Fruit fly (Drosophila melanogaster): ENCODE results near the gene CG9777.

CG9777 gene

DNA sequence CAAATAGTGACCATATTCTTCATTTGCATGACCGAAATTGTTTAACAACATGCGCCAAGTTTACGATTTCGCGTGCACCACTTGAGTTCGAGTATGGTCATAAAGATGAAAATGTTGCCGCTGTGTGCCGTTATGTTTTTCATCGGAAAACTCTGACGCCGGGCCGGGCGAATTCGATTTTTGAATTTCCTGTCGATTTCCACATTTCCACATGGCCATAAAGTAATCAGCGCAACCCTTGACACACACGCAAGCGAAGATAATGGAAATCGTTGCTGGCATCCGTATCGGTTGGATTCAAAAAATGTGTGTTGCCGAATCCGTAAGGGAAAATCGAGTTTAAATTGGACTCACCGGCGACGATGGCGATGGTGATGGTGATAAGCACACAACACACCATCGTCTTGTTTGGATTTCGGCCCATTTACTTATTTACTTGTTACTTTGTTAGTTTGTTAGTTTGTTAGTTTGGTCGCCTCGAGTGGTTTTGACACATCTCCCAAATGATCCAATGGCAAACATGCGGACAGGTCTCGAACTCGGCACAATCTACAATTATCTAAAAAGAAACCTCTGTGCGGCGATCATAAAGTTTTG, 12.6 kb upstream of the CG9777 start (continued):
- TF ChIP-seq Asciz (GFP tag; optimal IDR thresholded peaks at IDR 0.05) (peak; percentile 64), her (GFP tag; optimal IDR thresholded peaks at IDR 0.05) (no peak), grn (GFP tag; optimal IDR thresholded peaks at IDR 0.05) (peak; percentile 87), pb (GFP tag; optimal IDR thresholded peaks at IDR 0.05) (no peak), zen2 (GFP tag; IDR thresholded peaks at IDR 0.05; ENCODE audit: partially characterized antibody) (no peak), Bdp1 (GFP tag; optimal IDR thresholded peaks at IDR 0.05) (peak; percentile 28), CG10543 (GFP tag; optimal IDR thresholded peaks at IDR 0.05) (peak; percentile 57), CG4617 (GFP tag; optimal IDR thresholded peaks at IDR 0.05; ENCODE audit: borderline replicate concordance) (no peak), unpg (GFP tag; optimal IDR thresholded peaks at IDR 0.05) (peak; percentile 18), CG5180 (GFP tag; optimal IDR thresholded peaks at IDR 0.05) (peak; percentile 53), gsb (GFP tag; IDR thresholded peaks at IDR 0.05) (no peak), CG2202 (tag; optimal IDR thresholded peaks at IDR 0.05) (peak; percentile 64), twi (tag; optimal IDR thresholded peaks at IDR 0.05) (peak; percentile 24), CG33557 (GFP tag; optimal IDR thresholded peaks at IDR 0.05) (peak; percentile 66), Hey (tag; optimal IDR thresholded peaks at IDR 0.05) (peak; percentile 29), ttk (GFP tag; IDR thresholded peaks at IDR 0.05) (no peak), Nf-YA (GFP tag; IDR thresholded peaks at IDR 0.05) (0 out of 2 replicates have a peak, but pooled peaks have one; percentile 28), CG10366 (GFP tag; IDR thresholded peaks at IDR 0.05) (no peak; the same call in 1 of the 2 replicates), CG4328 (GFP tag; optimal IDR thresholded peaks at IDR 0.05) (peak; percentile 48), CG17359 (tag; optimal IDR thresholded peaks at IDR 0.05) (peak; percentile 71), eve (GFP tag; optimal IDR thresholded peaks at IDR 0.05) (no peak), CG31365 (tag; optimal IDR thresholded peaks at IDR 0.05) (peak; percentile 43), dan (GFP tag; IDR thresholded peaks at IDR 0.05) (no peak), CG7372 (GFP tag; IDR thresholded peaks at IDR 0.05) (no peak), fru (optimal IDR thresholded peaks at IDR 0.05) (no peak), HLHmδ (GFP tag; optimal IDR thresholded peaks at IDR 0.05) (peak; percentile 65), CG1647 (GFP tag; optimal IDR thresholded peaks at IDR 0.05) (no peak), Hr78 (GFP tag; optimal IDR thresholded peaks at IDR 0.05) (peak in 1 of 2 experiments; percentile 72), sug (tag; optimal IDR thresholded peaks at IDR 0.05) (peak; percentile 28), Dll (GFP tag; IDR thresholded peaks at IDR 0.05; ENCODE audit: partially characterized antibody) (0 out of 4 replicates have a peak, but pooled peaks have one; percentile 14), Hmx (GFP tag; optimal IDR thresholded peaks at IDR 0.05) (no peak), CG17912 (GFP tag; optimal IDR thresholded peaks at IDR 0.05) (peak; percentile 54), CG14710 (tag; optimal IDR thresholded peaks at IDR 0.05) (peak; percentile 41), CG30431 (GFP tag; optimal IDR thresholded peaks at IDR 0.05) (no peak), CG9437 (GFP tag; optimal IDR thresholded peaks at IDR 0.05) (no peak), stc (GFP tag; IDR thresholded peaks at IDR 0.05) (peak; percentile 22; the same call in 1 of the 2 replicates), hbn (GFP tag; IDR thresholded peaks at IDR 0.05; ENCODE audit: partially characterized antibody) (no peak), mld (GFP tag; IDR thresholded peaks at IDR 0.05; ENCODE audit: partially characterized antibody) (no peak), ATbp (GFP tag; optimal IDR thresholded peaks at IDR 0.05) (peak; percentile 89), tx (GFP tag; optimal IDR thresholded peaks at IDR 0.05) (no peak), Opbp (GFP tag; IDR thresholded peaks at IDR 0.05; ENCODE audit: partially characterized antibody) (no peak), Neu2 (GFP tag; optimal IDR thresholded peaks at IDR 0.05; ENCODE audit: borderline replicate concordance) (no peak), tll (GFP tag; optimal IDR thresholded peaks at IDR 0.05) (peak in 1 of 2 experiments; percentile 80), CG8290 (GFP tag; optimal IDR thresholded peaks at IDR 0.05) (peak; percentile 4), CG8290 (tag; optimal IDR thresholded peaks at IDR 0.05) (peak; percentile 66 to 73), pros (GFP tag; optimal IDR thresholded peaks at IDR 0.05) (no peak), CG30403 (GFP tag; optimal IDR thresholded peaks at IDR 0.05) (no peak), zen (tag; optimal IDR thresholded peaks at IDR 0.05) (peak; percentile 52), shn (GFP tag; optimal IDR thresholded peaks at IDR 0.05) (no peak)
